Worm (Caenorhabditis elegans) whole organism, L4/young adult: ENCODE measurements around the gene C06E4.8.

Experiments used
- W03F9.2 ChIP-seq: fragments of 150-350 bp; optimal IDR thresholded peaks from 2 replicates; lab custom pipeline; 2014; ENCODE audit warnings: missing biosample characterization, missing genetic modification characterization
- dao-5 ChIP-seq: sonication (generic microtip); optimal IDR thresholded peaks from 2 replicates; lab custom pipeline; 2016; ENCODE audit warnings: missing genotype, missing genetic modification characterization, moderate library complexity, missing compliant biosample characterization
- him-1 ChIP-seq: sonication (generic microtip); optimal IDR thresholded peaks from 2 replicates; lab custom pipeline; 2016; ENCODE audit warnings: missing genotype, missing genetic modification reagents, missing genetic modification characterization, missing compliant biosample characterization

DNA sequence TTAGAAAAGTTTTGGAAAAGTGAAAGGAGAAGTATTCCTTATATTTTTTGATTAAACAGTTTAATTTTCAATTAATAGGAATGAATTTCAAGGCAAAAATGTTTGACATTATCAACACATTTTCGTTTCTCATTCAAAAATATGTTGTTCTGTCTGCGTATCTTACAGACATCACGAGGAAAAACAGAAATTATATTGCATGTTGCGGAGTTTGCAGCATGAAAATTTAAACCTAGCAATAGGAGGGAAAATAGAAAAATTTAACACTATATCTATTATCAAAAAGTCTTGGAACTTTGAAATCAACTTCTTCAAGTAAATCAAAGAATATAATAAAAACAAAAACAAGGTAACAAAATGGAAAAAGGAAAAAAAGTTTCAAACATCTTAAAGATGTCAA lies 5.4 kb upstream of the C06E4.8 start:
- TF ChIP-seq dao-5 (tag; lab: Kevin White, UChicago) (no peak), W03F9.2 (no peak), him-1 (no peak)
